Fruit fly (Drosophila melanogaster): ENCODE data around the gene CG16890.

The CG16890 gene

DNA sequence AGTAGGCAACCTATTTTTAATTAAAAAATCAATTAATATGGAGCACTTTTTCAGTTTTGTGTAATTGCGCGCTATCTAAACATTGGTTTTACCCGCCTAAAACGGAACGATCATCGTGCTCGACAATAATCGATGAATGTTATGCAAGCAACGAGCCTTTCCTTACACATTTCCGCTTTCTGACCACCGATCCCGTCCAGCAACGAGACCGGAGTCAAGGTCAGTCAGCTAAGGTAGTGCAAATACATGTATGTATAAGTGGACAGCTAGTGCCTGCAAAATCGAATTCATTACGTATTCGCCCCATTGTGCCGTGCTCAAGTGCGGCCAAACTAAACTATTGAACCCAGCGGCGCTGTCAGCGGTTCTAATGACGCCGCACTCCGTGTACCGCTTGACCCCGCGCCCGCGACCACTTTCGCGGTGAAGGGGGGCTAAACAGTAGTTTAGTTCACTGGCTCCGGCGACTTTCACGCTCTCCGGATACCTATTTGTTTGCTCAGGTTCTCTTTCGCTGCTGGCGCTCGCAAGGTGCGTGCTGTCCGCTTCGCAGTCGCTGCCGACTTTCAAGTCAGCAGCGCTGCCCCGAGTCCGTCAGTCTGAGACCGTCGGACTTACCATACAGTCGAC, 19.0 kb upstream of the CG16890 start, which contains the start of gene CAH1:
CAH1 (plus strand) TSS at position 595 of the 630 bp plus-strand sequence.
- TF ChIP-seq D1 (tag; optimal IDR thresholded peaks at IDR 0.05) (no peak), Pif1B (GFP tag; optimal IDR thresholded peaks at IDR 0.05) (no peak), CG10348 (GFP tag; IDR thresholded peaks at IDR 0.05) (no peak), EcR (GFP tag; optimal IDR thresholded peaks at IDR 0.05) (no peak), CG8159 (tag; optimal IDR thresholded peaks at IDR 0.05) (no peak), CG14655 (GFP tag; optimal IDR thresholded peaks at IDR 0.05) (no peak), Pif1A (GFP tag; optimal IDR thresholded peaks at IDR 0.05) (no peak), CG32121 (GFP tag; IDR thresholded peaks at IDR 0.05) (no peak), CG9948 (tag; optimal IDR thresholded peaks at IDR 0.05) (no peak)

DNA sequence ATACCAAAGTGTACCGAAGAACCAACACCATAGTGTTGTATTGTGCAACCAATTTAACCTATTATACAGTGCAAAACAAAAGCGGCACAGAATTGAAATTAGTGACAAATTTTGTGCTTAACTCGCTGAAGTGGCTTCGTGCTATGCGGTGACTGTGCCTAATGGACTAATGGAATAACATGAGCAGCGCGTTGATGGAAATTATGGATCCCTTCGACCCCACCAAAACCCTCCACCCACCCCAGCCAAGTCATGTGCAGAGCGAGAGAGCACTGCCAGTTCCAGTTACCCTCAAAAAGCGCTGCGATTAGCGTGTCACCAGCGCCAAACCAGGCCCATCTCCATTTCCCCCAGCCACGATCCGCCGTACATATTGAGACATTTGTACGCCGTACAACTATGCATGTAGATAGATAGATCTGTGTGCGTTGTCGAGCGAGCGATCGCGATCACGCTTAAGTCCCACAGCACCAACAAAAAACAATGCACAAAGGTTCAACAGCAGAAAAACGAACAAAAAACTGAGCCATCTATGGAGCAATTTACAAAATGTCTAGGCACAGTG, 18.0 kb upstream of the CG16890 start:
- TF ChIP-seq CG8159 (tag; optimal IDR thresholded peaks at IDR 0.05) (no peak), CG34367 (tag; optimal IDR thresholded peaks at IDR 0.05) (no peak), rn (GFP tag; IDR thresholded peaks at IDR 0.05) (no peak), EcR (GFP tag; optimal IDR thresholded peaks at IDR 0.05) (no peak), CG12605 (GFP tag; IDR thresholded peaks at IDR 0.05) (0 out of 2 replicates have a peak, but pooled peaks have one; percentile 52)

DNA sequence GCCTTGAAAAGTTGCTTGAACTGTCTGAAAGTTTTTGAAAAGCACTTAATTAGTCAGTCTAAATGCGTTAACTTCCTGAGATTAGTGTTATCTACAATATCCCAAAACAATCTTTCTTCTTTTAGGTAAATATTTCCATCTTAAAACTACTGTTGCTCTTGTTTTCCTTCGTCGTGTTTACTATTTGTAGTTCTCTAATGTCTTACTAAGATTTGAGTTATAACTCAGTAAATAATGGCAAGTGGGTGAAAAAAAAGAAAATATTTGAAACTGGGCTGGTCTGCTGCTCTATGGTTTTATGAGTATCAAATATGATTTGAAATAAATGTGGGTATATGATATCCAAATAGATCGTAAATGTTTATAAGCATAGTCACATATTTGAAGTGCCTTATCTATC, 17.0 kb upstream of the CG16890 start:
- TF ChIP-seq rn (GFP tag; IDR thresholded peaks at IDR 0.05) = no peak
- no peak for TF ChIP-seq CG13204 (GFP tag; optimal IDR thresholded peaks at IDR 0.05)
- TF ChIP-seq CG10348 (GFP tag; IDR thresholded peaks at IDR 0.05) = no peak
- no peak for TF ChIP-seq CG15710 (tag; optimal IDR thresholded peaks at IDR 0.05)
- TF ChIP-seq Snoo (tag; optimal IDR thresholded peaks at IDR 0.05) = no peak

DNA sequence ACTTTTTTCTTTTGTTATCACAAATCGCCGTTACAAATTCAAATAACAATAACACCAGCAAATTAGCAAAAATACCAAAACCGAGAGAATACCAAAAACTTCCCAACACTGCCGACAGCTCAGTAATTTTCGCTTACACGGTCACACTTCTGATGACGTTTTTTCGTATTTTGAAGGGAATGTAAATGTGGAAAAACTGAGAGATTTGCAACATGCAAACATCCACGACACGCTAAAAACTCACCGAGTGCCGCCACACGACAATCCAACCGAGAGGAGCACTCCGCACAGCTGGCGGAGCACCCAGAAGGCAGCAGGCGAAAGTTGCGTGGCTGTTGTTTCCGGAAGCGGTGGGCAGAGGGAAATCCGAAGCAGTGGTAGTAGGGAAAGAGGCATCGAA, 9.3 kb upstream of the CG16890 start, which contains the start of gene Sec71:
Sec71 (plus strand) TSS at position 117 of the 400 bp plus-strand sequence.
- TF ChIP-seq CG13204 (GFP tag; optimal IDR thresholded peaks at IDR 0.05) = no peak
- no peak for TF ChIP-seq fd96Ca (GFP tag; IDR thresholded peaks at IDR 0.05)
- no peak for TF ChIP-seq CG10348 (GFP tag; IDR thresholded peaks at IDR 0.05)
- no peak for TF ChIP-seq Pif1B (GFP tag; optimal IDR thresholded peaks at IDR 0.05)
- no peak for TF ChIP-seq EcR (GFP tag; optimal IDR thresholded peaks at IDR 0.05)
- no peak; the same call in 2 of the 3 replicates for TF ChIP-seq CG4496 (GFP tag; IDR thresholded peaks at IDR 0.05)
- TF ChIP-seq CG12605 (GFP tag; IDR thresholded peaks at IDR 0.05) = no peak
- TF ChIP-seq CG8301 (tag; optimal IDR thresholded peaks at IDR 0.05) = no peak
- no peak for TF ChIP-seq CG8159 (tag; optimal IDR thresholded peaks at IDR 0.05)
- TF ChIP-seq D1 (tag; optimal IDR thresholded peaks at IDR 0.05) = no peak
- no peak for TF ChIP-seq Pif1A (GFP tag; optimal IDR thresholded peaks at IDR 0.05)
- TF ChIP-seq CG32121 (GFP tag; IDR thresholded peaks at IDR 0.05) = no peak
- no peak for TF ChIP-seq Ets98B (GFP tag; IDR thresholded peaks at IDR 0.05)

DNA sequence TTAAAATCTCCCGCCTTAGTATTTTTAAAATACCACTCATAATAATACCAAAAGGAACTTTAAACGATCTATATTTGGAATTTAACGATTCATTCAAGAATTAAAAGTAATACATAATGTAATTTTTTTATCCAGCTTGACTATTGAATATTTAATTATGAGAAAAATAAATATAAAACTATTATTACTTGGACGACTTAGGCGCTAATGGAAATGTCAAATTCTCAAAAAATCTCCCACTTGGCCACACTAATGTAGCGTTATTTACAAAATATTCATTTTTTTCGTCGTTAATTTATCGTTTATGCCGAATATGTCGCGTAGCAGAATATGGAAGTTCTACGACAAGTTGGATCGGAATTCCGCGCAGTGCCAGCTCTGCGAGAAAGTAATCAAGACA, 6.6 kb upstream of the CG16890 start, which contains the start of gene CG16863:
CG16863 (plus strand) TSS at position 245 of the 400 bp plus-strand sequence.
- no peak for TF ChIP-seq gl (tag; optimal IDR thresholded peaks at IDR 0.05)
- TF ChIP-seq Pif1B (GFP tag; optimal IDR thresholded peaks at IDR 0.05) = no peak
- TF ChIP-seq CG13204 (GFP tag; optimal IDR thresholded peaks at IDR 0.05) = no peak
- TF ChIP-seq CG15710 (tag; optimal IDR thresholded peaks at IDR 0.05) = no peak
- no peak for TF ChIP-seq Snoo (tag; optimal IDR thresholded peaks at IDR 0.05)
- no peak for TF ChIP-seq CG8159 (tag; optimal IDR thresholded peaks at IDR 0.05)
- no peak for TF ChIP-seq CG12605 (GFP tag; IDR thresholded peaks at IDR 0.05)
- no peak for TF ChIP-seq CG8301 (tag; optimal IDR thresholded peaks at IDR 0.05)
- TF ChIP-seq CG34367 (tag; optimal IDR thresholded peaks at IDR 0.05) = no peak
- TF ChIP-seq EcR (GFP tag; optimal IDR thresholded peaks at IDR 0.05) = no peak
- no peak for TF ChIP-seq CG9948 (tag; optimal IDR thresholded peaks at IDR 0.05)
- no peak for TF ChIP-seq fd96Ca (GFP tag; IDR thresholded peaks at IDR 0.05)
- TF ChIP-seq CG14655 (GFP tag; optimal IDR thresholded peaks at IDR 0.05) = no peak
- TF ChIP-seq CG32121 (GFP tag; IDR thresholded peaks at IDR 0.05) = no peak
- TF ChIP-seq Pif1A (GFP tag; optimal IDR thresholded peaks at IDR 0.05) = no peak
- no peak for TF ChIP-seq CG10348 (GFP tag; IDR thresholded peaks at IDR 0.05)
- TF ChIP-seq Ets98B (GFP tag; IDR thresholded peaks at IDR 0.05) = no peak
- TF ChIP-seq CG17806 (tag; optimal IDR thresholded peaks at IDR 0.05) = no peak

DNA sequence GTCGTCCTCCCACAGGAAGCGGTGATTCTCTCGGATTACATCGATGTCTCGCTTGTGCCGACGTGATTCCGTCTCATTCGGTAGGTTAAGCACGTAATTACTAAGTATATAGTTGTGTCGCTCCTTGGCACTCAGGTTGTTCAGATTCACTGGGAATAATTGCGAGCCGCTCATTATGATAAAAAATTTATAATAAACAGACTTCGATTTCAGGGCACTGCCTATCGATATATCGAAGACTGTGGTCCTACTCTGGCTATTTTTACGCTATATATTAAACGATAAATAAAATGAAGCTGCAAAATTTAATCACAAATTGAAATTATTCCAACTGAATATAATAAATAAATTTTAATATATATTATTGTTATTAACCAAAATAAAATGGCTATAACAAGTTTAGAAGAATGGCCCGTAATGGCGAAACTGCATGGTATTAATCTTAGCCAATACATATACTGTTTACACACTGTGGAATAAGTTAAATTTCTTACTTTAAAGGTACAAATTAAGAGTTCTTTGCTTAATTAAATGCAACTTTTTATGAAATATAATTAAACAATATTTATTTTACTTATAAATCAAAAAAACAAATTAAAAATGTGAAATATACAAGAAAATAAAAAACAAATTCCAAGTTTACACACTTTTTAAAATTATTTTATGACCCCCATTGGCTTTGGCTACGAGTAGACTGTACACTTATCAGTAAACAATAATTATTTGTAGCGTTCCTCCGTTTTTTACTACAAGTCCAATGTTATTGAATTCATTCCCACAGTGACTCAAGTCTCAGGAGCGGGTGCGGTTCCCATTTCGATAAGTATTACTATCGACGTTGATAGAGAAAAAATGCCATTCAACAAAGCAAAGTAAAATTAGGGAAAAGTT, 629 bp downstream of the CG16890 start, which contains the start of gene Eato:
Eato (plus strand) TSS at position 821 of the 891 bp plus-strand sequence.
- TF ChIP-seq gl (tag; optimal IDR thresholded peaks at IDR 0.05) (no peak), CG4496 (GFP tag; IDR thresholded peaks at IDR 0.05) (no peak), CG17806 (tag; optimal IDR thresholded peaks at IDR 0.05) (no peak), CG34367 (tag; optimal IDR thresholded peaks at IDR 0.05) (no peak), Pif1A (GFP tag; optimal IDR thresholded peaks at IDR 0.05) (no peak), Snoo (tag; optimal IDR thresholded peaks at IDR 0.05) (peak; percentile 22), D1 (tag; optimal IDR thresholded peaks at IDR 0.05) (no peak), CG15710 (tag; optimal IDR thresholded peaks at IDR 0.05) (peak; percentile 0)
